Fruit fly (Drosophila melanogaster): ENCODE data around the gene Fancl.

dm6 chr3R:10079267-10079987 lies 26.8 kb upstream of the Fancl start:
- TF ChIP-seq CG1620 (GFP tag; optimal IDR thresholded peaks at IDR 0.05) (peak; percentile 85), toe (GFP tag; optimal IDR thresholded peaks at IDR 0.05) (peak; percentile 97), Hr96 (GFP tag; optimal IDR thresholded peaks at IDR 0.05) (peak; percentile 93)

Data from whole organism, adult.